Worm (Caenorhabditis elegans) whole organism, L1 larva: ENCODE results near the gene ZK856.11.

Experiments used
- C34B4.2 ChIP-seq: sonication (generic microtip); optimal IDR thresholded peaks from 2 replicates; lab custom pipeline; 2017; ENCODE audit warnings: mild to moderate bottlenecking, missing genetic modification characterization, missing compliant biosample characterization
- ama-1 ChIP-seq: fragments of 150-350 bp; optimal IDR thresholded peaks from 2 replicates; lab custom pipeline; 2014
- ceh-8 ChIP-seq: fragments of 200-800 bp; sonication (Bioruptor generic); optimal IDR thresholded peaks from 2 replicates; lab custom pipeline; 2018; ENCODE audit warnings: mild to moderate bottlenecking, missing genetic modification characterization, moderate library complexity, missing compliant biosample characterization
- lin-15B ChIP-seq: fragments of 150-350 bp; sonication (generic microtip); optimal IDR thresholded peaks from 3 replicates; lab custom pipeline; 2014; ENCODE audit warnings: missing biosample characterization, missing genetic modification characterization
- unc-62 ChIP-seq: fragments of 150-350 bp; optimal IDR thresholded peaks from 2 replicates; lab custom pipeline; 2014; ENCODE audit warnings: missing biosample characterization, missing genetic modification reagents, missing genetic modification characterization

ce11 chrV:10179235-10179634, 25.5 kb downstream of the ZK856.11 start, which contains the start of gene cul-5:
- TF ChIP-seq lin-15B (no peak), ama-1 (lab: Kevin White, UChicago) (no peak), unc-62 (GFP tag; lab: Kevin White, UChicago) (no peak), ceh-8 (GFP tag; lab: Kevin White, UChicago) (no peak), C34B4.2 (tag; lab: Kevin White, UChicago) (no peak)
